Fruit fly (Drosophila melanogaster) whole organism, embryonic: ENCODE results near the gene CG6012.

Experiments used
- B-H2 ChIP-seq: fragments of 200-800 bp; sonication (Bioruptor generic); optimal IDR thresholded peaks from 2 replicates; lab custom pipeline; 2018; ENCODE audit warnings: missing biosample characterization, mild to moderate bottlenecking, missing genetic modification characterization
- CG10147 ChIP-seq: fragments of 200-800 bp; sonication (Bioruptor generic); optimal IDR thresholded peaks from 2 replicates; lab custom pipeline; 2019; ENCODE audit warnings: missing biosample characterization, mild to moderate bottlenecking, missing genetic modification characterization, moderate library complexity
- CG10209 ChIP-seq: fragments of 200-800 bp; sonication (Bioruptor generic); optimal IDR thresholded peaks from 3 replicates; lab custom pipeline; 2017; ENCODE audit warnings: missing biosample characterization, mild to moderate bottlenecking, missing genetic modification characterization, missing genetic modification reagents
- CG1024 ChIP-seq: fragments of 200-800 bp; sonication (Bioruptor generic); IDR thresholded peaks from 2 replicates; pipeline ENCODE4 v1.3.6; 2022; ENCODE audit warnings: missing biosample characterization, missing genetic modification characterization
- CG10274 ChIP-seq: fragments of 200-800 bp; sonication (Bioruptor generic); optimal IDR thresholded peaks from 3 replicates; lab custom pipeline; 2017; ENCODE audit warnings: missing biosample characterization, mild to moderate bottlenecking, missing genetic modification characterization
- CG11504 ChIP-seq: fragments of 200-800 bp; sonication (Bioruptor generic); optimal IDR thresholded peaks from 3 replicates; lab custom pipeline; 2019; ENCODE audit warnings: missing biosample characterization, mild to moderate bottlenecking, missing genetic modification characterization, moderate library complexity
- CG12219 ChIP-seq: fragments of 200-800 bp; sonication (Bioruptor generic); optimal IDR thresholded peaks from 3 replicates; lab custom pipeline; 2018; ENCODE audit warnings: missing biosample characterization, mild to moderate bottlenecking, missing genetic modification characterization
- CG12299 ChIP-seq: fragments of 200-800 bp; sonication (Bioruptor generic); optimal IDR thresholded peaks from 2 replicates; lab custom pipeline; 2018; ENCODE audit warnings: missing biosample characterization, mild to moderate bottlenecking, missing genetic modification characterization
- CG13296 ChIP-seq: fragments of 200-800 bp; sonication (Bioruptor generic); optimal IDR thresholded peaks from 3 replicates; lab custom pipeline; 2018; ENCODE audit warnings: missing biosample characterization, mild to moderate bottlenecking, missing genetic modification characterization
- CG13894 ChIP-seq: fragments of 200-800 bp; sonication (Bioruptor generic); optimal IDR thresholded peaks from 3 replicates; lab custom pipeline; 2018; ENCODE audit warnings: missing biosample characterization, mild to moderate bottlenecking, missing genetic modification characterization, moderate library complexity
- CG17359 ChIP-seq: fragments of 200-800 bp; sonication (Bioruptor generic); optimal IDR thresholded peaks from 3 replicates; lab custom pipeline; 2018; ENCODE audit warnings: missing biosample characterization, mild to moderate bottlenecking, missing genetic modification characterization, moderate library complexity
- CG2678 ChIP-seq: fragments of 200-800 bp; sonication (Bioruptor generic); optimal IDR thresholded peaks from 3 replicates; lab custom pipeline; 2019; ENCODE audit warnings: missing biosample characterization, mild to moderate bottlenecking, missing genetic modification characterization, moderate library complexity
- CG31224 ChIP-seq: fragments of 200-800 bp; sonication (Bioruptor generic); IDR thresholded peaks from 2 replicates; pipeline ENCODE4 v1.3.6; 2022; ENCODE audit warnings: missing biosample characterization, missing genetic modification characterization
- CG32772 ChIP-seq: fragments of 200-800 bp; sonication (Bioruptor generic); IDR thresholded peaks from 2 replicates; pipeline ENCODE4 v1.3.6; 2022; ENCODE audit warnings: missing biosample characterization, missing genetic modification characterization
- CG7271 ChIP-seq: fragments of 200-800 bp; sonication (Bioruptor generic); optimal IDR thresholded peaks from 2 replicates; lab custom pipeline; 2018; ENCODE audit warnings: missing biosample characterization, mild to moderate bottlenecking, missing genetic modification characterization, moderate library complexity
- CG8281 ChIP-seq: fragments of 200-800 bp; sonication (Bioruptor generic); optimal IDR thresholded peaks from 2 replicates; lab custom pipeline; 2018; ENCODE audit warnings: missing biosample characterization, mild to moderate bottlenecking, missing genetic modification characterization, moderate library complexity
- CG8478 ChIP-seq: fragments of >200 bp; optimal IDR thresholded peaks from 2 replicates; lab custom pipeline; 2018
- CG9727 ChIP-seq: fragments of 200-800 bp; sonication (Bioruptor generic); optimal IDR thresholded peaks from 3 replicates; lab custom pipeline; 2017; ENCODE audit warnings: missing biosample characterization, mild to moderate bottlenecking, missing genetic modification characterization
- CrebB ChIP-seq: fragments of 200-800 bp; sonication (Bioruptor generic); optimal IDR thresholded peaks from 3 replicates; lab custom pipeline; 2018; ENCODE audit warnings: missing biosample characterization, mild to moderate bottlenecking, missing genetic modification characterization
- Dll ChIP-seq: fragments of 200-800 bp; sonication (Bioruptor generic); IDR thresholded peaks from 4 replicates; pipeline ENCODE4 v1.3.6; 2022; ENCODE audit warnings: missing biosample characterization, missing genetic modification characterization; ENCODE audit not compliant: partially characterized antibody
- ERR ChIP-seq: fragments of 200-800 bp; sonication (Bioruptor generic); optimal IDR thresholded peaks from 2 replicates; lab custom pipeline; 2016; ENCODE audit warnings: missing biosample characterization, missing genetic modification characterization
- Eip74EF ChIP-seq, 2 experiments: fragments of 200-800 bp in 1 of 2; fragments of >200 bp in 1 of 2; sonication (Bioruptor generic) in 1 of 2; optimal IDR thresholded peaks; 2 replicates each; lab custom pipeline; 2017 to 2019; ENCODE audit warnings: missing biosample characterization in 2 of 2, missing genetic modification characterization in 2 of 2, mild to moderate bottlenecking in 1 of 2, moderate library complexity in 1 of 2
- Fer1 ChIP-seq: fragments of 200-800 bp; sonication (Bioruptor generic); optimal IDR thresholded peaks from 2 replicates; lab custom pipeline; 2017; ENCODE audit warnings: missing biosample characterization, mild to moderate bottlenecking, missing genetic modification characterization
- Hand ChIP-seq: fragments of 200-800 bp; sonication (Bioruptor generic); optimal IDR thresholded peaks from 2 replicates; lab custom pipeline; 2017; ENCODE audit warnings: mild to moderate bottlenecking, missing biosample characterization, missing genetic modification reagents, missing genetic modification characterization
- Hr3 ChIP-seq: fragments of 200-800 bp; sonication (Bioruptor generic); optimal IDR thresholded peaks from 3 replicates; lab custom pipeline; 2016; ENCODE audit warnings: missing biosample characterization, missing genetic modification characterization
- Hr78 ChIP-seq, 2 experiments: fragments of 200-800 bp in 1 of 2; fragments of >200 bp in 1 of 2; sonication (Bioruptor generic) in 1 of 2; optimal IDR thresholded peaks; 2 replicates each; lab custom pipeline; 2017 to 2019; ENCODE audit warnings: missing biosample characterization in 2 of 2, missing genetic modification characterization in 2 of 2, mild to moderate bottlenecking in 1 of 2, moderate library complexity in 1 of 2
- Med ChIP-seq: fragments of 200-800 bp; sonication (Bioruptor generic); peaks from one replicate; lab custom pipeline; 2016; ENCODE audit warnings: missing biosample characterization, missing genetic modification characterization, mild to moderate bottlenecking, inconsistent platforms, moderate library complexity
- Nf-YA ChIP-seq: fragments of 200-800 bp; sonication (Bioruptor generic); IDR thresholded peaks from 2 replicates; pipeline ENCODE4 v1.3.6; 2022; ENCODE audit warnings: missing biosample characterization, missing genetic modification characterization
- Nf-YB ChIP-seq: fragments of 200-800 bp; sonication (Bioruptor generic); optimal IDR thresholded peaks from 3 replicates; lab custom pipeline; 2019; ENCODE audit warnings: missing biosample characterization, mild to moderate bottlenecking, missing genetic modification characterization, moderate library complexity
- Oli ChIP-seq: fragments of 200-800 bp; sonication (Bioruptor generic); optimal IDR thresholded peaks from 2 replicates; lab custom pipeline; 2018; ENCODE audit warnings: missing biosample characterization, mild to moderate bottlenecking, missing genetic modification characterization, moderate library complexity
- Pdp1 ChIP-seq, 2 experiments: fragments of 200-800 bp; sonication (Bioruptor generic); optimal IDR thresholded peaks; 3 replicates each; lab custom pipeline; 2016; ENCODE audit warnings: missing biosample characterization in 2 of 2, missing genetic modification characterization in 2 of 2, mild to moderate bottlenecking in 1 of 2, moderate library complexity in 1 of 2
- Rfx ChIP-seq: fragments of 200-800 bp; sonication (Bioruptor generic); IDR thresholded peaks from 2 replicates; pipeline ENCODE4 v1.3.6; 2022; ENCODE audit warnings: missing biosample characterization, missing genetic modification characterization
- Vsx1 ChIP-seq: fragments of 200-800 bp; sonication (Bioruptor generic); optimal IDR thresholded peaks from 2 replicates; lab custom pipeline; 2017; ENCODE audit warnings: missing biosample characterization, mild to moderate bottlenecking, missing genetic modification characterization, missing genetic modification reagents
- chn ChIP-seq: fragments of 200-800 bp; sonication (Bioruptor generic); optimal IDR thresholded peaks from 2 replicates; lab custom pipeline; 2016; ENCODE audit warnings: missing biosample characterization, missing genetic modification characterization
- dmrt11E ChIP-seq: fragments of 200-800 bp; sonication (Bioruptor generic); optimal IDR thresholded peaks from 3 replicates; lab custom pipeline; 2018; ENCODE audit warnings: missing biosample characterization, mild to moderate bottlenecking, missing genetic modification characterization, moderate library complexity
- gcm ChIP-seq: fragments of 200-800 bp; sonication (Bioruptor generic); optimal IDR thresholded peaks from 2 replicates; lab custom pipeline; 2019; ENCODE audit warnings: missing biosample characterization, mild to moderate bottlenecking, missing genetic modification characterization, moderate library complexity
- grau ChIP-seq: fragments of 200-800 bp; optimal IDR thresholded peaks from 3 replicates; lab custom pipeline; 2019; ENCODE audit warnings: missing biosample characterization, mild to moderate bottlenecking, missing genetic modification characterization, moderate library complexity
- grn ChIP-seq: fragments of 200-800 bp; sonication (Bioruptor generic); optimal IDR thresholded peaks from 3 replicates; lab custom pipeline; 2017; ENCODE audit warnings: missing biosample characterization, missing genetic modification characterization
- knrl ChIP-seq: fragments of 200-800 bp; sonication (Bioruptor generic); IDR thresholded peaks from 3 replicates; pipeline ENCODE4 v1.3.6; 2022; ENCODE audit warnings: missing biosample characterization, missing genetic modification characterization; ENCODE audit not compliant: partially characterized antibody
- lab ChIP-seq: fragments of 200-800 bp; sonication (Bioruptor generic); optimal IDR thresholded peaks from 3 replicates; lab custom pipeline; 2017; ENCODE audit warnings: missing biosample characterization, missing genetic modification characterization, mild to moderate bottlenecking, moderate library complexity, missing genetic modification reagents
- lbe ChIP-seq: fragments of 200-800 bp; sonication (Bioruptor generic); optimal IDR thresholded peaks from 2 replicates; lab custom pipeline; 2016; ENCODE audit warnings: missing biosample characterization, mild to moderate bottlenecking, missing genetic modification characterization
- mirr ChIP-seq: fragments of 200-800 bp; sonication (Bioruptor generic); optimal IDR thresholded peaks from 3 replicates; lab custom pipeline; 2018; ENCODE audit warnings: missing biosample characterization, mild to moderate bottlenecking, missing genetic modification characterization
- schlank ChIP-seq: fragments of 200-800 bp; sonication (Bioruptor generic); optimal IDR thresholded peaks from 2 replicates; lab custom pipeline; 2018; ENCODE audit warnings: missing biosample characterization, mild to moderate bottlenecking, missing genetic modification characterization
- sd ChIP-seq: fragments of 200-800 bp; sonication (Bioruptor generic); optimal IDR thresholded peaks from 3 replicates; lab custom pipeline; 2018; ENCODE audit warnings: missing biosample characterization, mild to moderate bottlenecking, missing genetic modification characterization, moderate library complexity
- sens ChIP-seq: fragments of 200-800 bp; sonication (Bioruptor generic); peaks from one replicate; lab custom pipeline; 2016; ENCODE audit warnings: missing biosample characterization, missing genetic modification characterization
- sens-2 ChIP-seq: fragments of 200-800 bp; sonication (Bioruptor generic); IDR thresholded peaks from 2 replicates; pipeline ENCODE4 v1.3.6; 2022; ENCODE audit warnings: missing biosample characterization, missing genetic modification characterization
- sob ChIP-seq: fragments of 200-800 bp; sonication (Bioruptor generic); IDR thresholded peaks from 2 replicates; pipeline ENCODE4 v1.3.6; 2022; ENCODE audit warnings: missing biosample characterization, missing genetic modification characterization
- tap ChIP-seq: fragments of 200-800 bp; optimal IDR thresholded peaks from 3 replicates; lab custom pipeline; 2019; ENCODE audit warnings: missing biosample characterization, mild to moderate bottlenecking, missing genetic modification characterization, moderate library complexity
- z ChIP-seq: fragments of 200-800 bp; sonication (Bioruptor generic); IDR thresholded peaks from 3 replicates; pipeline ENCODE4 v1.3.6; 2022; ENCODE audit warnings: missing biosample characterization, missing genetic modification characterization
- zen2 ChIP-seq: fragments of 200-800 bp; sonication (Bioruptor generic); IDR thresholded peaks from 3 replicates; pipeline ENCODE4 v1.3.6; 2022; ENCODE audit warnings: missing biosample characterization, missing genetic modification characterization; ENCODE audit not compliant: partially characterized antibody

The CG6012 gene

DNA sequence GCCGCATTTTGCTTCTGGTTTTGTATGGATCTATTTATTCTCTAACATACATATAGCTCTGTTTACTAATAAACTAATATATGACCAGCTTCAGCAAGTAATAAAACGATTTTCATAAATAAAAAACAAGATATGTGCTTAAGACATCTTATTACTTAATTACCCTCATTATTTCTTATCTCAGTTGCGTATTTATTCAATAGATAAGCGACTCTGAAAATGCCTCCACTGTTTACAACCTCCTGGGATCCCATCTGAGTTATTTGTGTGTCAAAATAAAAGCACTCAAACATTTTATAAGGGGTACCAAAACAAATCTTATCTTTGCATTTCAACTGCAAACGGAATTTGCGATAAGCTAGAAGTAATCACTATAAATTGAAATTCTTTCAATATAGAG, 41.6 kb downstream of the CG6012 start (continued):
- TF ChIP-seq gcm = peak; percentile 40
- TF ChIP-seq lbe (GFP tag; lab: Kevin White, UChicago) = peak; percentile 34
- peak; percentile 31 for TF ChIP-seq CG12219
- peak; percentile 6 for TF ChIP-seq Hand (GFP tag; lab: Kevin White, UChicago)
- TF ChIP-seq zen2 (GFP tag; lab: Robert Waterston, UW) = no peak
- peak; percentile 44 for TF ChIP-seq lab (GFP tag; lab: Kevin White, UChicago)
- peak; percentile 77 for TF ChIP-seq B-H2
- TF ChIP-seq CG13894 = peak; percentile 86
- TF ChIP-seq CG10209 (GFP tag; lab: Kevin White, UChicago) = no peak
- TF ChIP-seq grau (tag; lab: Kevin White, UChicago) = peak; percentile 37
- TF ChIP-seq CrebB (tag; lab: Kevin White, UChicago) = peak; percentile 37
- peak; percentile 20 for TF ChIP-seq sens (GFP tag; lab: Kevin White, UChicago)
- TF ChIP-seq Nf-YB = peak; percentile 36
- peak; percentile 10 for TF ChIP-seq schlank (tag; lab: Kevin White, UChicago)
- no peak for TF ChIP-seq dmrt11E (tag; lab: Kevin White, UChicago)
- TF ChIP-seq CG7271 = no peak
- TF ChIP-seq ERR (GFP tag; lab: Kevin White, UChicago) = no peak
- no peak for TF ChIP-seq knrl (GFP tag; lab: Robert Waterston, UW)
- TF ChIP-seq Fer1 = peak; percentile 54
- TF ChIP-seq CG11504 (tag; lab: Kevin White, UChicago) = no peak
- TF ChIP-seq sob = no peak
- no peak for TF ChIP-seq CG8478 (lab: Kevin White, UChicago)
- TF ChIP-seq sd (tag; lab: Kevin White, UChicago) = peak; percentile 98
- no peak for TF ChIP-seq Rfx (GFP tag; lab: Robert Waterston, UW)
- peak; percentile 72 for TF ChIP-seq CG2678 (tag; lab: Kevin White, UChicago)
- no peak for TF ChIP-seq CG10274 (GFP tag; lab: Kevin White, UChicago)
- peak in 1 of 2 experiments; percentile 19 for TF ChIP-seq Pdp1 (GFP tag; optimal IDR thresholded peaks at IDR 0.05; lab: Kevin White, UChicago)
- peak; percentile 29 for TF ChIP-seq Med
- no peak for TF ChIP-seq sens-2 (GFP tag; lab: Robert Waterston, UW)
- TF ChIP-seq CG8281 = peak; percentile 8
- peak; percentile 48; the same call in 1 of the 3 replicates for TF ChIP-seq z (GFP tag; lab: Robert Waterston, UW)
- no peak for TF ChIP-seq chn (GFP tag; lab: Kevin White, UChicago)
- no peak for TF ChIP-seq Nf-YA (GFP tag; lab: Robert Waterston, UW)
- TF ChIP-seq CG12299 (tag; lab: Kevin White, UChicago) = peak; percentile 32
- peak; percentile 68 for TF ChIP-seq mirr
- TF ChIP-seq CG32772 (GFP tag; lab: Robert Waterston, UW) = no peak
- no peak for TF ChIP-seq CG1024 (GFP tag; lab: Robert Waterston, UW)
- TF ChIP-seq Hr3 (GFP tag; lab: Kevin White, UChicago) = no peak
- peak; percentile 7 for TF ChIP-seq Oli (tag; lab: Kevin White, UChicago)
- peak; percentile 32 for TF ChIP-seq grn (GFP tag; lab: Kevin White, UChicago)
- peak in 1 of 2 experiments; percentile 88 for TF ChIP-seq Hr78 (GFP tag; optimal IDR thresholded peaks at IDR 0.05; lab: Kevin White, UChicago)
- TF ChIP-seq Vsx1 (GFP tag; lab: Kevin White, UChicago) = peak; percentile 62
- TF ChIP-seq tap = peak; percentile 13
- TF ChIP-seq CG10147 = peak; percentile 28
- TF ChIP-seq CG13296 (GFP tag; lab: Kevin White, UChicago) = peak; percentile 79
- TF ChIP-seq Dll (GFP tag; lab: Robert Waterston, UW) = no peak
- peak in 1 of 2 experiments; percentile 37 for TF ChIP-seq Eip74EF (GFP tag; optimal IDR thresholded peaks at IDR 0.05; lab: Kevin White, UChicago)
- peak; percentile 89 for TF ChIP-seq CG31224
- TF ChIP-seq CG17359 = peak; percentile 14
- no peak for TF ChIP-seq CG9727
